Worm (Caenorhabditis elegans) whole organism, young adult: ENCODE data around the gene fbxa-218.
A peak's percentile ranks its signal among the peaks of the same experiment; 100 is the strongest.

Experiments
- B0035.1 ChIP-seq: sonication (generic microtip); optimal IDR thresholded peaks from 2 replicates; lab custom pipeline; 2016; ENCODE audit warnings: missing genetic modification characterization, mild to moderate bottlenecking, missing compliant biosample characterization, missing genotype, missing genetic modification reagents
- C06A6.2 ChIP-seq: fragments of 200-800 bp; sonication (Bioruptor generic); conservative IDR thresholded peaks from 2 replicates; pipeline ENCODE4 v1.3.6; 2022; ENCODE audit warnings: missing genetic modification characterization, missing compliant biosample characterization
- D2030.7 ChIP-seq: fragments of 200-800 bp; sonication (Bioruptor generic); IDR thresholded peaks from 2 replicates; pipeline ENCODE4 v1.3.6; 2022; ENCODE audit warnings: missing genetic modification reagents, missing genetic modification characterization, missing compliant biosample characterization
- F22D6.2 ChIP-seq: sonication (generic microtip); optimal IDR thresholded peaks from 2 replicates; lab custom pipeline; 2016; ENCODE audit warnings: mild to moderate bottlenecking, missing genetic modification characterization, missing compliant biosample characterization
- F49E8.2 ChIP-seq: sonication (generic microtip); optimal IDR thresholded peaks from 3 replicates; lab custom pipeline; 2017; ENCODE audit warnings: missing genetic modification characterization, mild to moderate bottlenecking, missing compliant biosample characterization, antibody characterized with exemption, moderate library complexity; ENCODE audit not compliant: insufficient read depth
- F52B5.7 ChIP-seq: sonication (generic microtip); optimal IDR thresholded peaks from 2 replicates; lab custom pipeline; 2016; ENCODE audit warnings: mild to moderate bottlenecking, missing genetic modification characterization, missing compliant biosample characterization
- F57C9.4 ChIP-seq: sonication (generic microtip); optimal IDR thresholded peaks from 2 replicates; lab custom pipeline; 2017; ENCODE audit warnings: mild to moderate bottlenecking, missing genetic modification characterization, missing compliant biosample characterization
- Y53G8AR.9 ChIP-seq: fragments of 200-800 bp; sonication (Bioruptor generic); conservative IDR thresholded peaks from 2 replicates; pipeline ENCODE4 v1.3.6; 2022; ENCODE audit warnings: missing genetic modification reagents, missing genetic modification characterization, missing compliant biosample characterization
- Y79H2A.3 ChIP-seq: fragments of 200-800 bp; sonication (Bioruptor generic); conservative IDR thresholded peaks from 2 replicates; pipeline ENCODE4 v1.3.6; 2022; ENCODE audit warnings: missing genetic modification reagents, missing genetic modification characterization, missing compliant biosample characterization
- ama-1 ChIP-seq, 3 experiments: fragments of 150-350 bp in 1 of 3; sonication (generic microtip) in 2 of 3; optimal IDR thresholded peaks; 2 replicates each; lab custom pipeline; 2014 to 2018; ENCODE audit warnings: missing biosample characterization in 2 of 3, missing genetic modification characterization in 2 of 3, missing genetic modification reagents in 2 of 3
- athp-1 ChIP-seq: sonication (generic microtip); optimal IDR thresholded peaks from 2 replicates; lab custom pipeline; 2017; ENCODE audit warnings: mild to moderate bottlenecking, missing genetic modification characterization, missing compliant biosample characterization
- bed-1 ChIP-seq: fragments of 200-800 bp; sonication (Bioruptor generic); IDR thresholded peaks from 2 replicates; pipeline ENCODE4 v1.3.6; 2022; ENCODE audit warnings: missing genetic modification reagents, missing genetic modification characterization, missing compliant biosample characterization
- cebp-1 ChIP-seq, 2 experiments: fragments of 200-800 bp in 1 of 2; sonication (Bioruptor generic) in 1 of 2; sonication (generic microtip) in 1 of 2; IDR thresholded peaks in 1 of 2; optimal IDR thresholded peaks in 1 of 2; 2 replicates each; pipeline versions ENCODE4 v1.3.6 to Lab custom; 2017 to 2022; ENCODE audit warnings: missing compliant biosample characterization in 2 of 2, missing genetic modification characterization in 2 of 2, mild to moderate bottlenecking in 1 of 2, missing genetic modification reagents in 1 of 2, moderate library complexity in 1 of 2
- ceh-58 ChIP-seq: fragments of 200-800 bp; sonication (Bioruptor generic); IDR thresholded peaks from 2 replicates; pipeline ENCODE4 v1.3.6; 2022; ENCODE audit warnings: missing genetic modification characterization, missing compliant biosample characterization
- chd-7 ChIP-seq: sonication (generic microtip); optimal IDR thresholded peaks from 2 replicates; lab custom pipeline; 2016; ENCODE audit warnings: mild to moderate bottlenecking, missing genetic modification characterization, moderate library complexity, missing compliant biosample characterization
- die-1 ChIP-seq: sonication (generic microtip); optimal IDR thresholded peaks from 2 replicates; lab custom pipeline; 2016; ENCODE audit warnings: missing genotype, mild to moderate bottlenecking, missing genetic modification characterization, missing compliant biosample characterization
- dox-1 ChIP-seq: fragments of 200-800 bp; sonication (Bioruptor generic); IDR thresholded peaks from 2 replicates; pipeline ENCODE4 v1.3.6; 2022; ENCODE audit warnings: missing genetic modification reagents, missing genetic modification characterization, missing compliant biosample characterization
- dpl-1 ChIP-seq: fragments of 150-350 bp; optimal IDR thresholded peaks from 2 replicates; lab custom pipeline; 2014; ENCODE audit warnings: missing biosample characterization, missing genetic modification reagents, missing genetic modification characterization
- efl-1 ChIP-seq: fragments of 150-350 bp; optimal IDR thresholded peaks from 2 replicates; lab custom pipeline; 2014; ENCODE audit warnings: missing biosample characterization, missing genetic modification reagents, missing genetic modification characterization
- ekl-4 ChIP-seq: fragments of 200-800 bp; sonication (Bioruptor generic); IDR thresholded peaks from 2 replicates; pipeline ENCODE4 v1.3.6; 2022; ENCODE audit warnings: missing genetic modification reagents, missing genetic modification characterization, missing compliant biosample characterization
- gei-17 ChIP-seq: fragments of 200-800 bp; sonication (Bioruptor generic); optimal IDR thresholded peaks from 2 replicates; lab custom pipeline; 2018; ENCODE audit warnings: mild to moderate bottlenecking, missing genetic modification characterization, missing compliant biosample characterization
- hmg-20 ChIP-seq: fragments of 200-800 bp; sonication (Bioruptor generic); IDR thresholded peaks from 2 replicates; pipeline ENCODE4 v1.3.6; 2022; ENCODE audit warnings: missing genetic modification reagents, missing genetic modification characterization, missing compliant biosample characterization
- hrde-1 ChIP-seq: sonication (generic microtip); optimal IDR thresholded peaks from 2 replicates; lab custom pipeline; 2016; ENCODE audit warnings: missing genetic modification characterization, mild to moderate bottlenecking, missing compliant biosample characterization, moderate library complexity, missing genotype, missing genetic modification reagents, borderline replicate concordance
- hsf-1 ChIP-seq: fragments of 200-800 bp; sonication (Bioruptor generic); IDR thresholded peaks from 2 replicates; pipeline ENCODE4 v1.3.6; 2022; ENCODE audit warnings: missing genetic modification reagents, missing genetic modification characterization, missing compliant biosample characterization
- lin-35 ChIP-seq, 3 experiments: fragments of 150-350 bp in 2 of 3; sonication (generic microtip) in 1 of 3; optimal IDR thresholded peaks; 2 replicates each; lab custom pipeline; 2014 to 2018; ENCODE audit warnings: missing biosample characterization in 3 of 3, missing genetic modification characterization in 3 of 3, missing genetic modification reagents in 3 of 3
- madf-10 ChIP-seq: sonication (generic microtip); optimal IDR thresholded peaks from 2 replicates; lab custom pipeline; 2016; ENCODE audit warnings: mild to moderate bottlenecking, missing genetic modification characterization, missing compliant biosample characterization
- madf-6 ChIP-seq: fragments of 200-800 bp; sonication (Bioruptor generic); IDR thresholded peaks from 2 replicates; pipeline ENCODE4 v1.3.6; 2022; ENCODE audit warnings: missing genetic modification reagents, missing genetic modification characterization, missing compliant biosample characterization
- mcd-1 ChIP-seq: fragments of 200-800 bp; sonication (Bioruptor generic); IDR thresholded peaks from 2 replicates; pipeline ENCODE4 v1.3.6; 2022; ENCODE audit warnings: missing genetic modification reagents, missing genetic modification characterization, missing compliant biosample characterization
- nfyb-1 ChIP-seq: fragments of 200-800 bp; sonication (Bioruptor generic); IDR thresholded peaks from 2 replicates; pipeline ENCODE4 v1.3.6; 2022; ENCODE audit warnings: missing genetic modification reagents, missing genetic modification characterization, missing compliant biosample characterization
- nhr-120 ChIP-seq: fragments of 200-800 bp; sonication (Bioruptor generic); IDR thresholded peaks from 2 replicates; pipeline ENCODE4 v1.3.6; 2022; ENCODE audit warnings: missing genetic modification characterization, missing compliant biosample characterization
- sdz-38 ChIP-seq: sonication (generic microtip); optimal IDR thresholded peaks from 2 replicates; lab custom pipeline; 2016; ENCODE audit warnings: missing genotype, missing genetic modification characterization, missing compliant biosample characterization
- snpc-1.1 ChIP-seq: sonication (generic microtip); optimal IDR thresholded peaks from 2 replicates; lab custom pipeline; 2017; ENCODE audit warnings: missing genetic modification characterization, mild to moderate bottlenecking, missing compliant biosample characterization, antibody characterized with exemption, moderate library complexity, missing genotype, missing genetic modification reagents; ENCODE audit not compliant: insufficient read depth
- snpc-3.4 ChIP-seq: sonication (generic microtip); optimal IDR thresholded peaks from 2 replicates; lab custom pipeline; 2017; ENCODE audit warnings: missing genetic modification characterization, mild to moderate bottlenecking, missing compliant biosample characterization, antibody characterized with exemption, moderate library complexity, missing genotype, missing genetic modification reagents
- snpc-4 ChIP-seq, 5 experiments: fragments of 150-350 bp in 1 of 5; sonication (generic microtip) in 4 of 5; optimal IDR thresholded peaks; 2 replicates each; lab custom pipeline; 2014 to 2018; ENCODE audit warnings: missing genetic modification characterization in 5 of 5, missing biosample characterization in 3 of 5, antibody characterized with exemption in 2 of 5, mild to moderate bottlenecking in 2 of 5, missing compliant biosample characterization in 2 of 5, missing genotype in 2 of 5, moderate library complexity in 2 of 5, missing genetic modification reagents in 1 of 5
- tbp1 ChIP-seq: fragments of 200-800 bp; sonication (Bioruptor generic); optimal IDR thresholded peaks from 2 replicates; lab custom pipeline; 2018; ENCODE audit warnings: mild to moderate bottlenecking, missing genetic modification characterization, missing compliant biosample characterization
- unc-130 ChIP-seq: sonication (generic microtip); optimal IDR thresholded peaks from 2 replicates; lab custom pipeline; 2016; ENCODE audit warnings: missing genetic modification reagents, missing genetic modification characterization, missing compliant biosample characterization
- zim-3 ChIP-seq: sonication (generic microtip); optimal IDR thresholded peaks from 2 replicates; lab custom pipeline; 2017; ENCODE audit warnings: mild to moderate bottlenecking, missing genetic modification characterization, moderate library complexity, missing compliant biosample characterization
- ztf-25 ChIP-seq: fragments of 200-800 bp; sonication (Bioruptor generic); IDR thresholded peaks from 2 replicates; pipeline ENCODE4 v1.3.6; 2022; ENCODE audit warnings: missing genetic modification reagents, missing genetic modification characterization, missing compliant biosample characterization

Gene fbxa-218

DNA sequence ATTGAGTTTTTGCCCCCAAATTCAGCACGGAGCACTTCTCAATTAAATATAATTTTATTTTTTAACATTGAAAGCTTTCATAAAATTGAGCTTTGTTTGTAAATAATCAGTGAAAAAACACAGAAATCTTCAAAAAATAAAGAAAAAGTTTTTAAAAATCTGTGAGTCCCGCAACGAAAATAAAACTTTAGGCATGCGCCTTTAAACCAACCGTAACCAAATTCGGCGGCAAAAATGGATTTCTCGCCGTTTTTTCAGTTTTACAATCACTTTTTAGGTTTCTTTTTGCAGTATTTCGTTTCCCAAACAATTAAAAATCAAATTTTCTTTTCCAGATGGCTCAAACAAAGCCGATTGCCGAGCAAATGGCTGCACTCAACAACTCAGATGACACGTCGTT lies 9.8 kb upstream of the fbxa-218 start, which contains the start of gene pie-1 (continued):
- no peak for TF ChIP-seq gei-17
- TF ChIP-seq, all 124 proteins: peak for 21

DNA sequence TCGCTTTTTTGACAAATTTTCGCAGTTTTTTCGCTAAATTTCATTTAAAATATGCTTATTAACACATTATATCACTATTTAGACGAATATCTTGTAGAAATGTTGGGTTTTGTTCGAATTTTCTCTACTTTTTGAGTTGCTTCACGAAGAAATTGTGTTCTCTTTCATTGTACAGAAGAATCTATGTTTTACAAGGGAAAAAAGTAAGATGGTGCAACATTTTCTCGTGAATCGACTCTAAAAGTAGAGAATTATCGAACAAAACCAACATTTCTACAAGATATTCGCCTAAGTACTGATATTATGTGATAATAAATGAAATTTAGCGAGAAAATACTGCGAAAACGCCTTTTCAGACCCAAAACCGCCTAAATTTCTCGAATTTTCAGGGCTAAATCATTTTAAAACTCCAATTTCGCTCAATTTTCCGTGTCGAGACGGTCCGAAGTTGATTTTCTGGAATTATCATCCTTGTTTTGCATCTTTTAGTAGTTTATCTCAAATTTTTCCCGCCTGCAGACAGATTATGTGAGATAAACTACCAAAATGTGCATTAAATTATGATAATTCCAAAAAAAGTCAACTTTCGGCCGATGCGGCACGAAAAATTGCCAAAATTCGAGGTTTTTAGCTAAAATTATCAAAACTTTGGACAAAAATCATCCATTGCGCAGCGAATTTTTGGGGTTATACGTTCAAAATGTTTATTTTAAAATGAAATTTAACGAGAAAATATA lies 8.6 kb upstream of the fbxa-218 start:
- TF ChIP-seq bed-1: no peak
- no peak for TF ChIP-seq ama-1 (optimal IDR thresholded peaks at IDR 0.05; lab: Kevin White, UChicago)
- TF ChIP-seq ama-1 (GFP tag; optimal IDR thresholded peaks at IDR 0.05; lab: Kevin White, UChicago): peak in 1 of 2 experiments; percentile 42
- TF ChIP-seq snpc-3.4 (tag; lab: Kevin White, UChicago): no peak
- peak; percentile 13 for TF ChIP-seq efl-1 (GFP tag; lab: Kevin White, UChicago)

DNA sequence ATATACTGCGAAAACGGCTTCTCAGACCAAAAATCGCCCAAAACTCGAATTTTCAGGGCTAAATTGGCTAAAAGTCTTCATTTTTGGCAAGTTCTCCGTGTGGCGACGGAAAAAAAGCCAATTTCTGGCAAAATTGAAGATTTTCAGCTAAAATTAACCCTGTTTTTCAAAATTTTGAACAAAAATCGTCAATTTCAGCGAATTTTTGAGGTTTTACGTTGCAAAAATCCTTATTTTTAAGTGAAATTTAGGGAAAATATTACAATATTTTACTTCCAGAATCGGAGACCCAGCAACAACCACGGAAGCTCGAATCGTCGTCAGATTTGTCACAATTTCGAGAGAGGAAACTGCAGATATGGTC lies 8.1 kb upstream of the fbxa-218 start:
- TF ChIP-seq F52B5.7 (no peak), nhr-120 (GFP tag; lab: Robert Waterston, UW) (no peak), dpl-1 (GFP tag; lab: Kevin White, UChicago) (peak; percentile 26), snpc-4 (GFP tag; optimal IDR thresholded peaks at IDR 0.05; lab: Kevin White, UChicago) (peak; percentile 12), snpc-4 (tag; optimal IDR thresholded peaks at IDR 0.05; lab: Kevin White, UChicago) (no peak)

DNA sequence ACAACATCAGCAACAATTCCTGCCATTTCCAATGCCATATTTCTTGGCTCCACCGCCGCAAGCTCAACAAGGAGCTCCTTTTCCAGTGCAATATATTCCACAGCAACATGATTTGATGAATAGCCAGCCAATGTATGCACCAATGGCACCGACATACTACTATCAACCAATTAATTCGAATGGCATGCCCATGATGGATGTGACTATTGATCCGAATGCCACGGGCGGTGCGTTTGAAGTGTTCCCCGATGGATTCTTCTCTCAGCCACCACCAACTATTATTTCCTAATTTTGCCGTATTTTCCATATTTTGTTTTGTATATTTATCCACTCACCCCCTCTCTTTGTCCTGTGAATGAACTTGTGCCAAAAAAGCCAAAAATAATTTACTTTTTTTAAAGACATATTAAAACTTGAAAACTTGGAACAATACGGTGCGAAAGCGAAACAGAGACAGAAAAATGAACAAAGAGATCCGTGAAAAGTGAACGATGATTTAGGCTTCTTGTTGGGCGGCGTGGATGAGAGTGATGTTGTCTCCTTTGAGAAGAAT lies 7.4 kb upstream of the fbxa-218 start:
- peak; percentile 34 for TF ChIP-seq snpc-3.4 (tag; lab: Kevin White, UChicago)
- peak; percentile 51 for TF ChIP-seq chd-7 (tag; lab: Kevin White, UChicago)
- no peak for TF ChIP-seq madf-10 (tag; lab: Kevin White, UChicago)
- 0 out of 2 replicates have a peak, but pooled peaks have one; percentile 54 for TF ChIP-seq ceh-58 (GFP tag; lab: Robert Waterston, UW)
- 0 out of 2 replicates have a peak, but pooled peaks have one; percentile 20 for TF ChIP-seq nfyb-1 (GFP tag; lab: Robert Waterston, UW)
- no peak for TF ChIP-seq B0035.1 (tag; lab: Kevin White, UChicago)
- peak; percentile 28; the same call in 1 of the 2 replicates for TF ChIP-seq ztf-25 (GFP tag; lab: Robert Waterston, UW)
- peak; percentile 47; the same call in 1 of the 2 replicates for TF ChIP-seq Y53G8AR.9 (GFP tag; lab: Robert Waterston, UW)
- no peak for TF ChIP-seq hmg-20
- no peak for TF ChIP-seq ama-1 (optimal IDR thresholded peaks at IDR 0.05; lab: Kevin White, UChicago)
- peak in 1 of 2 experiments; percentile 9 for TF ChIP-seq ama-1 (GFP tag; optimal IDR thresholded peaks at IDR 0.05; lab: Kevin White, UChicago)
- TF ChIP-seq F22D6.2: no peak
- TF ChIP-seq snpc-1.1 (tag; lab: Kevin White, UChicago): no peak
- TF ChIP-seq athp-1 (tag; lab: Kevin White, UChicago): peak; percentile 69
- peak; percentile 86 for TF ChIP-seq F49E8.2 (tag; lab: Kevin White, UChicago)
- peak in 1 of 3 experiments; percentile 26 for TF ChIP-seq lin-35 (GFP tag; optimal IDR thresholded peaks at IDR 0.05; lab: Kevin White, UChicago)
- TF ChIP-seq dox-1 (GFP tag; lab: Robert Waterston, UW): no peak
- peak; percentile 24 for TF ChIP-seq die-1 (tag; lab: Kevin White, UChicago)
- TF ChIP-seq Y79H2A.3 (GFP tag; lab: Robert Waterston, UW): peak; percentile 75; the same call in 1 of the 2 replicates
- peak; percentile 62 for TF ChIP-seq madf-6 (GFP tag; lab: Robert Waterston, UW)
- no peak for TF ChIP-seq C06A6.2
- TF ChIP-seq hrde-1 (tag; lab: Kevin White, UChicago): peak; percentile 20
- no peak for TF ChIP-seq sdz-38 (tag; lab: Kevin White, UChicago)
- no peak for TF ChIP-seq F57C9.4 (tag; lab: Kevin White, UChicago)
- no peak for TF ChIP-seq cebp-1 (GFP tag; IDR thresholded peaks at IDR 0.05; lab: Robert Waterston, UW)
- peak; percentile 37 for TF ChIP-seq cebp-1 (tag; optimal IDR thresholded peaks at IDR 0.05; lab: Kevin White, UChicago)
- peak; percentile 39 for TF ChIP-seq D2030.7 (GFP tag; lab: Robert Waterston, UW)
- TF ChIP-seq unc-130 (GFP tag; lab: Kevin White, UChicago): peak; percentile 4
- peak; percentile 28 for TF ChIP-seq zim-3 (tag; lab: Kevin White, UChicago)
- TF ChIP-seq tbp1: peak; percentile 41
- 0 out of 2 replicates have a peak, but pooled peaks have one; percentile 24 for TF ChIP-seq hsf-1
- no peak for TF ChIP-seq ekl-4 (GFP tag; lab: Robert Waterston, UW)
- TF ChIP-seq mcd-1 (GFP tag; lab: Robert Waterston, UW): peak; percentile 35; the same call in 1 of the 2 replicates
